Worm (Caenorhabditis elegans) whole organism, L3 larva: ENCODE measurements around the gene B0563.8.
A peak's percentile ranks its signal among the peaks of the same experiment; 100 is the strongest.

Source experiments
- ZK546.5 ChIP-seq: sonication (generic microtip); optimal IDR thresholded peaks from 2 replicates; lab custom pipeline; 2017; ENCODE audit warnings: missing biosample characterization, missing genetic modification characterization
- ama-1 ChIP-seq: fragments of 150-350 bp; optimal IDR thresholded peaks from 2 replicates; lab custom pipeline; 2018
- ceh-16 ChIP-seq: sonication (generic microtip); optimal IDR thresholded peaks from 2 replicates; lab custom pipeline; 2017; ENCODE audit warnings: missing biosample characterization, missing genetic modification characterization
- ceh-82 ChIP-seq: fragments of 150-350 bp; optimal IDR thresholded peaks from 2 replicates; lab custom pipeline; 2014; ENCODE audit warnings: missing biosample characterization, missing genetic modification characterization
- ceh-9 ChIP-seq: sonication (generic microtip); optimal IDR thresholded peaks from 2 replicates; lab custom pipeline; 2018; ENCODE audit warnings: missing biosample characterization, missing genetic modification characterization
- egl-27 ChIP-seq: sonication (generic microtip); optimal IDR thresholded peaks from 4 replicates; lab custom pipeline; 2017; ENCODE audit warnings: missing biosample characterization, missing genetic modification reagents, missing genetic modification characterization
- egl-5 ChIP-seq: fragments of 150-350 bp; optimal IDR thresholded peaks from 2 replicates; lab custom pipeline; 2017; ENCODE audit warnings: missing biosample characterization, missing genetic modification reagents, missing genetic modification characterization, inconsistent platforms
- elt-1 ChIP-seq: fragments of 150-350 bp; optimal IDR thresholded peaks from 2 replicates; lab custom pipeline; 2014; ENCODE audit warnings: missing biosample characterization, missing genetic modification characterization
- elt-2 ChIP-seq: sonication (generic microtip); optimal IDR thresholded peaks from 2 replicates; lab custom pipeline; 2016; ENCODE audit warnings: missing genetic modification reagents, mild to moderate bottlenecking, missing genetic modification characterization, missing compliant biosample characterization
- elt-3 ChIP-seq, 3 experiments: fragments of 150-350 bp in 1 of 3; sonication (generic microtip) in 2 of 3; optimal IDR thresholded peaks; 2 replicates in 2 of 3; 4 replicates in 1 of 3; lab custom pipeline; 2014 to 2017; ENCODE audit warnings: missing biosample characterization in 3 of 3, missing genetic modification characterization in 3 of 3
- eor-1 ChIP-seq, 2 experiments: fragments of 150-350 bp; optimal IDR thresholded peaks; 2 replicates each; lab custom pipeline; 2014 to 2018; ENCODE audit warnings: missing biosample characterization in 2 of 2, missing genetic modification characterization in 2 of 2
- fkh-2 ChIP-seq: fragments of 150-350 bp; optimal IDR thresholded peaks from 2 replicates; lab custom pipeline; 2014; ENCODE audit warnings: missing biosample characterization, missing genetic modification reagents, missing genetic modification characterization
- hmg-11 ChIP-seq: sonication (generic microtip); optimal IDR thresholded peaks from 2 replicates; lab custom pipeline; 2016; ENCODE audit warnings: missing genetic modification characterization, missing compliant biosample characterization
- jun-1 ChIP-seq: fragments of 150-350 bp; optimal IDR thresholded peaks from 2 replicates; lab custom pipeline; 2014; ENCODE audit warnings: missing biosample characterization, missing genetic modification reagents, missing genetic modification characterization
- lin-15B ChIP-seq: fragments of 150-350 bp; optimal IDR thresholded peaks from 2 replicates; lab custom pipeline; 2014; ENCODE audit warnings: missing biosample characterization, missing genetic modification characterization
- lsy-12 ChIP-seq: sonication (generic microtip); optimal IDR thresholded peaks from 2 replicates; lab custom pipeline; 2016; ENCODE audit warnings: mild to moderate bottlenecking, missing genetic modification characterization, missing compliant biosample characterization
- mdl-1 ChIP-seq: fragments of 150-350 bp; optimal IDR thresholded peaks from 2 replicates; lab custom pipeline; 2014; ENCODE audit warnings: missing biosample characterization, missing genetic modification characterization
- mml-1 ChIP-seq: fragments of 150-350 bp; sonication (generic microtip); optimal IDR thresholded peaks from 3 replicates; lab custom pipeline; 2014; ENCODE audit warnings: missing biosample characterization, missing genetic modification characterization
- nfya-1 ChIP-seq: sonication (generic microtip); optimal IDR thresholded peaks from 2 replicates; lab custom pipeline; 2017; ENCODE audit warnings: missing genetic modification characterization, mild to moderate bottlenecking, missing compliant biosample characterization, antibody characterized with exemption, moderate library complexity; ENCODE audit not compliant: insufficient read depth
- nhr-11 ChIP-seq: fragments of 150-350 bp; optimal IDR thresholded peaks from 2 replicates; lab custom pipeline; 2014; ENCODE audit warnings: missing biosample characterization, missing genetic modification characterization
- nhr-23 ChIP-seq: fragments of 150-350 bp; optimal IDR thresholded peaks from 2 replicates; lab custom pipeline; 2014; ENCODE audit warnings: missing biosample characterization, missing genetic modification reagents, missing genetic modification characterization
- nhr-25 ChIP-seq: sonication (generic microtip); optimal IDR thresholded peaks from 2 replicates; lab custom pipeline; 2017; ENCODE audit warnings: missing biosample characterization, missing genetic modification characterization
- nhr-28 ChIP-seq: fragments of 150-350 bp; optimal IDR thresholded peaks from 2 replicates; lab custom pipeline; 2014; ENCODE audit warnings: missing biosample characterization, missing genetic modification characterization
- nhr-43 ChIP-seq: sonication (generic microtip); optimal IDR thresholded peaks from 2 replicates; lab custom pipeline; 2016; ENCODE audit warnings: mild to moderate bottlenecking, missing genetic modification characterization, missing compliant biosample characterization; ENCODE audit not compliant: poor library complexity, severe bottlenecking
- nhr-67 ChIP-seq: fragments of 150-350 bp; optimal IDR thresholded peaks from 2 replicates; lab custom pipeline; 2014; ENCODE audit warnings: missing biosample characterization, missing genetic modification characterization
- nhr-77 ChIP-seq: fragments of 150-350 bp; optimal IDR thresholded peaks from 2 replicates; lab custom pipeline; 2014; ENCODE audit warnings: missing biosample characterization, missing genetic modification characterization
- pha-4 ChIP-seq: fragments of 150-350 bp; optimal IDR thresholded peaks from 2 replicates; lab custom pipeline; 2014; ENCODE audit warnings: missing biosample characterization, missing genetic modification reagents, missing genetic modification characterization
- sea-2 ChIP-seq: fragments of 150-350 bp; sonication (generic microtip); optimal IDR thresholded peaks from 4 replicates; lab custom pipeline; 2014; ENCODE audit warnings: missing biosample characterization, missing genetic modification reagents, missing genetic modification characterization
- skn-1 ChIP-seq: fragments of 150-350 bp; optimal IDR thresholded peaks from 2 replicates; lab custom pipeline; 2014; ENCODE audit warnings: missing biosample characterization, missing genetic modification characterization
- snpc-4 ChIP-seq: fragments of 150-350 bp; optimal IDR thresholded peaks from 2 replicates; lab custom pipeline; 2014; ENCODE audit warnings: missing biosample characterization, missing genetic modification characterization
- tbx-2 ChIP-seq: sonication (generic microtip); optimal IDR thresholded peaks from 2 replicates; lab custom pipeline; 2016; ENCODE audit warnings: mild to moderate bottlenecking, missing genetic modification characterization, missing compliant biosample characterization
- unc-39 ChIP-seq: sonication (generic microtip); optimal IDR thresholded peaks from 4 replicates; lab custom pipeline; 2017; ENCODE audit warnings: missing biosample characterization, missing genetic modification characterization
- unc-62 ChIP-seq: fragments of 150-350 bp; sonication (generic microtip); optimal IDR thresholded peaks from 4 replicates; lab custom pipeline; 2014; ENCODE audit warnings: missing biosample characterization, missing genetic modification reagents, missing genetic modification characterization
- ztf-4 ChIP-seq: fragments of 150-350 bp; optimal IDR thresholded peaks from 2 replicates; lab custom pipeline; 2014; ENCODE audit warnings: missing biosample characterization, missing genetic modification characterization

The B0563.8 gene

DNA sequence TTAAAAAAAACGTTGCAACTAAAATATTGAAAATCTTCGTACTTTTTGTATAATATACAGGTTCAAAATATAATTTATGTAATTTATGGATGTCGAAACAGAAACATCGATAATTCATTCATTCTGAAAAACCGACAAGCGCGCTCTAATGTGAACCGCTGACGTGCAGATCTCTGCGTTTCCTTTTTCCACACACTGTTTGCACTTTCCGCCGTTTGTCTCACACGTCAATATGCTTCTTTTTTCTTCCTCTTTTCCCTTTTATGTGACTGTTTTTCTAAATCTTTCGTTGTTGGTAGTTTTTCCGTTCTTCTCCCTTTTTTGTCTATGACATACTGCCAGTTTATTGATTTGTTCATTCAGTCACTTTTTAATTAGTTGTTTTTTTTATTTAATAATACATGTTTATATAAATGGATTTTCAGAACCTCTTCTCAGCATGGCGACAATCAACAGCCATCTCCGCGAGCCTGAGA lies 24.0 kb downstream of the B0563.8 start, which contains the start of gene tmbi-4 (continued):
- TF ChIP-seq lsy-12 (tag; lab: Kevin White, UChicago) (no peak), nhr-25 (peak; percentile 60), tbx-2 (tag; lab: Kevin White, UChicago) (no peak), nhr-77 (tag; lab: Kevin White, UChicago) (no peak), sea-2 (GFP tag; lab: Kevin White, UChicago) (no peak), ceh-82 (tag; lab: Kevin White, UChicago) (no peak), nhr-11 (tag; lab: Kevin White, UChicago) (no peak), hmg-11 (tag; lab: Kevin White, UChicago) (peak; percentile 61), nhr-28 (tag; lab: Kevin White, UChicago) (no peak), ztf-4 (no peak), egl-27 (tag; lab: Kevin White, UChicago) (no peak)

DNA sequence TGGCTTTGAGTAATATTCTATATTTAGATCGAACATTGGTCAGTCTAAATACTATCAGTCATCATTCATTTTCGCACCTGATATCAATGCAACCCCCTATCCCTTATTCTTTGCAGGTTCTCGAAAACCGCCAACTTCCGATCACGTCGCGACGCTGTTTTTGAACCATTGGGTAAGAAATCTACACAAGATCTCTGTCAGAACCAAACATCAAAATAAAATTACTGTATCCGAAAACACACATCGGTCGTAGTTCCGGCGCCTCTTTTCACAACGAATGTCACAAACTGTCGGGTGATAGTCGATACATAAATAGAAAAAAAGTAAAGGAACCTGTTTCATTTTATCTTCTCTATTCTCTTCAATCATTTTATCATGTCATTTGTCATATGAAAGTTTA lies 27.4 kb downstream of the B0563.8 start:
- TF ChIP-seq elt-3 (tag; optimal IDR thresholded peaks at IDR 0.05; lab: Kevin White, UChicago) (peak in 2 of 3 experiments; percentile 35 to 78), mml-1 (tag; lab: Kevin White, UChicago) (no peak), ceh-16 (tag; lab: Kevin White, UChicago) (no peak), jun-1 (tag; lab: Kevin White, UChicago) (peak; percentile 27), nhr-23 (peak; percentile 64), nhr-25 (peak; percentile 8), elt-1 (tag; lab: Kevin White, UChicago) (no peak), lin-15B (tag; lab: Kevin White, UChicago) (no peak), unc-62 (GFP tag; lab: Kevin White, UChicago) (peak; percentile 44)

DNA sequence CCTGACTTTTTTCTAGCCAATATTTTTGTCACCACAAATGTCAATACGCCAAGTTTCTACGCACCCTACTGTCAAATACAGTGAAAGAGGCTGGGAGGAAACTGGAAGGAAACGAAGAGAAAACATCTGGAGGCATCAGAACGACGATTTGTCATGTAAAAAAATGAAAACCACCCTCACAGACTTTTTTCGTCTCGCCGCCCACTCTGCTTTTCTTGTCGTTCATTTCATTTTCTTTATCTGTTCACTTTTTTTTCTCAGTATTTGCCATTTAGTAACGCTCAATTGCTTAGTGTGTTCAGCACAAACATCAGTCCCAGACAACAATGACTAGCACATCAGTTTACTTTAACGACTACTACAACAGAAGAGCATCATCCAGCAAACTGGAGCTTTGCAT lies 28.5 kb downstream of the B0563.8 start, which contains the start of gene B0563.5:
TSS of gene B0563.5 (plus strand) at position 301 of the 400 bp plus-strand sequence.
- TF ChIP-seq elt-2 (tag; lab: Kevin White, UChicago) = no peak
- TF ChIP-seq ama-1 (lab: Kevin White, UChicago) = no peak
- no peak for TF ChIP-seq skn-1
- TF ChIP-seq mdl-1 (tag; lab: Kevin White, UChicago) = no peak
- TF ChIP-seq nfya-1 = no peak
- TF ChIP-seq nhr-67 (tag; lab: Kevin White, UChicago) = no peak

DNA sequence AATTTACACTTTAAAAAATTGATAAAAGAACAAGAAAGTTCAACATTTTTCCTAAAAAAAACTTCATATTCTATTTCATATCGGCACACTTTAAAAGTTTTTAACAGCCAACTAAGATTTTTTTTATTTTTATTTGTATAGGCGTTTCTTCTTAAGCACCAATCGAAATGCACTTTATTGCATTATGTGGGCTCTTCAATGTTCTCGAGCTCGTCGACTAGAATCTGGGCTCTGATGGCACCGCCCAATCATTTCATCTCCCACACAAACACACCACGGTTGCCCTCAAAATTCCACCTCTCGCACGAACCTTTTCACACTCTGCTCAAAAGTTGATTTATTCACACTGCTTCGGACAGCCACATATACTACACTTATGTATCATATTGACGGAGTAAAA lies 36.9 kb downstream of the B0563.8 start, which contains the start of gene B0563.6:
TSS of gene B0563.6 (plus strand) at position 301 of the 400 bp plus-strand sequence.
- no peak for TF ChIP-seq nhr-67 (tag; lab: Kevin White, UChicago)
- TF ChIP-seq fkh-2 (tag; lab: Kevin White, UChicago) = no peak
- TF ChIP-seq hmg-11 (tag; lab: Kevin White, UChicago) = no peak
- TF ChIP-seq mdl-1 (tag; lab: Kevin White, UChicago) = no peak
- TF ChIP-seq nhr-25 = no peak
- TF ChIP-seq unc-39 (tag; lab: Kevin White, UChicago) = no peak
- TF ChIP-seq nhr-23 = no peak
- TF ChIP-seq ceh-82 (tag; lab: Kevin White, UChicago) = no peak
- TF ChIP-seq nhr-43 (tag; lab: Kevin White, UChicago) = no peak
- TF ChIP-seq ceh-9 (tag; lab: Kevin White, UChicago) = no peak
- no peak for TF ChIP-seq snpc-4
- TF ChIP-seq nhr-11 (tag; lab: Kevin White, UChicago) = no peak
- TF ChIP-seq egl-5 (tag; lab: Kevin White, UChicago) = no peak
- TF ChIP-seq pha-4 (tag; lab: Kevin White, UChicago) = no peak
- TF ChIP-seq ZK546.5 (tag; lab: Kevin White, UChicago) = no peak
- no peak for TF ChIP-seq jun-1 (tag; lab: Kevin White, UChicago)
- no peak for TF ChIP-seq nhr-77 (tag; lab: Kevin White, UChicago)
- no peak for TF ChIP-seq eor-1 (tag; optimal IDR thresholded peaks at IDR 0.05; lab: Kevin White, UChicago)
- no peak for TF ChIP-seq ztf-4
